Worm (Caenorhabditis elegans) whole organism, midembryonic: ENCODE measurements around the gene nhr-155.

Source experiments
- cog-1 ChIP-seq: sonication (generic microtip); optimal IDR thresholded peaks from 2 replicates; lab custom pipeline; 2016; ENCODE audit warnings: missing genetic modification characterization, missing compliant biosample characterization
- flt-1 ChIP-seq: fragments of 200-800 bp; sonication (Bioruptor generic); IDR thresholded peaks from 2 replicates; pipeline ENCODE4 v1.3.6; 2022; ENCODE audit warnings: missing genetic modification characterization, missing compliant biosample characterization
- klf-2 ChIP-seq: fragments of 200-800 bp; sonication (Bioruptor generic); conservative IDR thresholded peaks from 2 replicates; pipeline ENCODE4 v1.3.6; 2022; ENCODE audit warnings: missing genetic modification reagents, missing genetic modification characterization, missing compliant biosample characterization
- med-1 ChIP-seq: sonication (generic microtip); optimal IDR thresholded peaks from 2 replicates; lab custom pipeline; 2017; ENCODE audit warnings: missing genetic modification characterization, mild to moderate bottlenecking, missing compliant biosample characterization, antibody characterized with exemption, missing genetic modification reagents; ENCODE audit not compliant: insufficient read depth
- ref-1 ChIP-seq: fragments of 200-800 bp; sonication (Bioruptor generic); conservative IDR thresholded peaks from 2 replicates; pipeline ENCODE4 v1.3.6; 2022; ENCODE audit warnings: missing genetic modification reagents, missing genetic modification characterization, missing compliant biosample characterization
- ztf-23 ChIP-seq: fragments of 200-800 bp; sonication (Bioruptor generic); IDR thresholded peaks from 2 replicates; pipeline ENCODE4 v1.3.6; 2022; ENCODE audit warnings: missing genetic modification reagents, missing genetic modification characterization, missing compliant biosample characterization
- ztf-29 ChIP-seq: fragments of 200-800 bp; sonication (Bioruptor generic); IDR thresholded peaks from 2 replicates; pipeline ENCODE4 v1.3.6; 2022; ENCODE audit warnings: missing genetic modification reagents, missing genetic modification characterization, missing compliant biosample characterization

DNA sequence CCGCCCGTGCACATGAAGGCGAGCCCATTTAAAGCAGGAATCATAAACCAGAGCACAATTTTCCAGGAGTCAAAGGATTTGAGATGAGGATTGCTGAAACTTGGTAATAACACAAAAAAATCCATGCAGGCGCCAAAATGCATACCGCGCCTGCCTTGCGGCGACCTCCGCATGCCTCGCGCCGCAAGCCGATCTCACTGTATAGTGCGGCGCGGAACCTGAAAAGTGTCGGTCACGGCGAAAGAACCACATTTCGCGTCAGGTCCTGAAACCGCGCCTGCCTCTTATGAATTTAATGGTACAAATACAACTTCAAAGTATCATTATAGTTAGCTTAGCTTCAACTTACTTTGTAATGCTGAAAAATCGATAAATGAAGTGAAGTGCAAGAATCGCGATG is 38.7 kb upstream of the nhr-155 start:
- TF ChIP-seq ztf-23 (GFP tag; lab: Robert Waterston, UW) (no peak), med-1 (GFP tag; lab: Kevin White, UChicago) (no peak), klf-2 (GFP tag; lab: Robert Waterston, UW) (no peak), flt-1 (no peak), cog-1 (tag; lab: Kevin White, UChicago) (no peak), ztf-29 (GFP tag; lab: Robert Waterston, UW) (no peak), ref-1 (GFP tag; lab: Robert Waterston, UW) (no peak)
